Fruit fly (Drosophila melanogaster) whole organism, embryonic: Measurements from ENCODE around the gene CG13671.

Experiments used
- ATbp ChIP-seq: fragments of 200-800 bp; sonication (Bioruptor generic); optimal IDR thresholded peaks from 2 replicates; lab custom pipeline; 2017; ENCODE audit warnings: missing biosample characterization, mild to moderate bottlenecking, missing genetic modification characterization, missing genetic modification reagents
- Antp ChIP-seq: fragments of 200-800 bp; sonication (Bioruptor generic); optimal IDR thresholded peaks from 3 replicates; lab custom pipeline; 2016; ENCODE audit warnings: missing biosample characterization, missing genetic modification characterization
- Asciz ChIP-seq: fragments of 200-800 bp; sonication (Bioruptor generic); optimal IDR thresholded peaks from 2 replicates; lab custom pipeline; 2017; ENCODE audit warnings: missing biosample characterization, mild to moderate bottlenecking, missing genetic modification characterization, missing genetic modification reagents
- CG10366 ChIP-seq: fragments of 200-800 bp; sonication (Bioruptor generic); IDR thresholded peaks from 2 replicates; pipeline ENCODE4 v1.3.6; 2022; ENCODE audit warnings: missing biosample characterization, missing genetic modification characterization
- CG10543 ChIP-seq: fragments of 200-800 bp; sonication (Bioruptor generic); optimal IDR thresholded peaks from 3 replicates; lab custom pipeline; 2017; ENCODE audit warnings: missing biosample characterization, mild to moderate bottlenecking, missing genetic modification characterization, moderate library complexity
- CG10654 ChIP-seq: fragments of 200-800 bp; sonication (Bioruptor generic); optimal IDR thresholded peaks from 2 replicates; lab custom pipeline; 2016; ENCODE audit warnings: missing biosample characterization, missing genetic modification characterization
- CG17568 ChIP-seq: fragments of 200-800 bp; sonication (Bioruptor generic); optimal IDR thresholded peaks from 2 replicates; lab custom pipeline; 2018; ENCODE audit warnings: missing biosample characterization, mild to moderate bottlenecking, missing genetic modification characterization, moderate library complexity
- CG17802 ChIP-seq: fragments of 200-800 bp; sonication (Bioruptor generic); optimal IDR thresholded peaks from 2 replicates; lab custom pipeline; 2018; ENCODE audit warnings: missing biosample characterization, mild to moderate bottlenecking, missing genetic modification characterization, moderate library complexity
- CG2202 ChIP-seq: fragments of 200-800 bp; sonication (Bioruptor generic); optimal IDR thresholded peaks from 2 replicates; lab custom pipeline; 2018; ENCODE audit warnings: missing biosample characterization, mild to moderate bottlenecking, missing genetic modification characterization
- CG2678 ChIP-seq: fragments of 200-800 bp; sonication (Bioruptor generic); optimal IDR thresholded peaks from 3 replicates; lab custom pipeline; 2019; ENCODE audit warnings: missing biosample characterization, mild to moderate bottlenecking, missing genetic modification characterization, moderate library complexity
- CG34422 ChIP-seq: fragments of 200-800 bp; sonication (Bioruptor generic); IDR thresholded peaks from 3 replicates; pipeline ENCODE4 v1.3.6; 2022; ENCODE audit warnings: missing biosample characterization, missing genetic modification characterization
- CG4820 ChIP-seq: fragments of 200-800 bp; sonication (Bioruptor generic); optimal IDR thresholded peaks from 3 replicates; lab custom pipeline; 2016; ENCODE audit warnings: missing biosample characterization, missing genetic modification characterization
- CG7271 ChIP-seq: fragments of 200-800 bp; sonication (Bioruptor generic); optimal IDR thresholded peaks from 2 replicates; lab custom pipeline; 2018; ENCODE audit warnings: missing biosample characterization, mild to moderate bottlenecking, missing genetic modification characterization, moderate library complexity
- CG7357 ChIP-seq: fragments of 200-800 bp; sonication (Bioruptor generic); IDR thresholded peaks from 3 replicates; pipeline ENCODE4 v1.3.6; 2022; ENCODE audit warnings: missing biosample characterization, missing genetic modification characterization
- CG7963 ChIP-seq: fragments of 200-800 bp; sonication (Bioruptor generic); IDR thresholded peaks from 3 replicates; pipeline ENCODE4 v1.3.6; 2022; ENCODE audit warnings: missing biosample characterization, missing genetic modification characterization; ENCODE audit not compliant: partially characterized antibody
- Dad ChIP-seq: fragments of 200-800 bp; sonication (Bioruptor generic); optimal IDR thresholded peaks from 3 replicates; lab custom pipeline; 2016; ENCODE audit warnings: missing biosample characterization, missing genetic modification characterization
- Dfd ChIP-seq, 2 experiments: fragments of >200 bp; optimal IDR thresholded peaks; 2 replicates each; lab custom pipeline; 2017; ENCODE audit warnings: missing biosample characterization in 2 of 2, missing genetic modification characterization in 2 of 2
- Dip2 ChIP-seq: fragments of 200-800 bp; sonication (Bioruptor generic); IDR thresholded peaks from 2 replicates; pipeline ENCODE4 v1.3.6; 2022; ENCODE audit warnings: missing biosample characterization, missing genetic modification characterization
- Dp ChIP-seq: fragments of 200-800 bp; sonication (Bioruptor generic); optimal IDR thresholded peaks from 2 replicates; lab custom pipeline; 2018; ENCODE audit warnings: missing biosample characterization, mild to moderate bottlenecking, missing genetic modification characterization, moderate library complexity
- Dref ChIP-seq: fragments of 200-800 bp; sonication (Bioruptor generic); IDR thresholded peaks from 2 replicates; pipeline ENCODE4 v1.3.6; 2022; ENCODE audit warnings: missing biosample characterization, missing genetic modification characterization
- ERR ChIP-seq: fragments of 200-800 bp; sonication (Bioruptor generic); optimal IDR thresholded peaks from 2 replicates; lab custom pipeline; 2016; ENCODE audit warnings: missing biosample characterization, missing genetic modification characterization
- Gsc ChIP-seq: fragments of 200-800 bp; sonication (Bioruptor generic); IDR thresholded peaks from 2 replicates; pipeline ENCODE4 v1.3.6; 2022; ENCODE audit warnings: missing biosample characterization, missing genetic modification characterization
- H2.0 ChIP-seq: fragments of 200-800 bp; sonication (Bioruptor generic); IDR thresholded peaks from 2 replicates; pipeline ENCODE4 v1.3.6; 2022; ENCODE audit warnings: missing biosample characterization, missing genetic modification characterization
- Hmr ChIP-seq: fragments of 200-800 bp; sonication (Bioruptor generic); optimal IDR thresholded peaks from 3 replicates; lab custom pipeline; 2017; ENCODE audit warnings: mild to moderate bottlenecking, missing biosample characterization, missing genetic modification reagents, missing genetic modification characterization
- Hsf ChIP-seq: fragments of 200-800 bp; sonication (Bioruptor generic); optimal IDR thresholded peaks from 3 replicates; lab custom pipeline; 2016; ENCODE audit warnings: missing biosample characterization, missing genetic modification characterization
- Lhr ChIP-seq: fragments of 200-800 bp; sonication (Bioruptor generic); optimal IDR thresholded peaks from 3 replicates; lab custom pipeline; 2017; ENCODE audit warnings: mild to moderate bottlenecking, missing biosample characterization, missing genetic modification reagents, missing genetic modification characterization
- MESR4 ChIP-seq: fragments of 200-800 bp; sonication (Bioruptor generic); optimal IDR thresholded peaks from 2 replicates; lab custom pipeline; 2018; ENCODE audit warnings: missing biosample characterization, mild to moderate bottlenecking, missing genetic modification characterization, moderate library complexity
- Mad ChIP-seq: fragments of 200-800 bp; sonication (Bioruptor generic); optimal IDR thresholded peaks from 2 replicates; lab custom pipeline; 2016; ENCODE audit warnings: missing biosample characterization, missing genetic modification characterization
- NFAT ChIP-seq: fragments of 200-800 bp; sonication (Bioruptor generic); IDR thresholded peaks from 2 replicates; pipeline ENCODE4 v1.3.6; 2022; ENCODE audit warnings: missing biosample characterization, missing genetic modification characterization
- Nf-YA ChIP-seq: fragments of 200-800 bp; sonication (Bioruptor generic); IDR thresholded peaks from 2 replicates; pipeline ENCODE4 v1.3.6; 2022; ENCODE audit warnings: missing biosample characterization, missing genetic modification characterization
- Tbp ChIP-seq: fragments of >200 bp; optimal IDR thresholded peaks from 2 replicates; lab custom pipeline; 2018; ENCODE audit warnings: missing biosample characterization, missing genetic modification characterization
- cato ChIP-seq: fragments of 200-800 bp; sonication (Bioruptor generic); optimal IDR thresholded peaks from 2 replicates; lab custom pipeline; 2016; ENCODE audit warnings: missing biosample characterization, missing genetic modification characterization, borderline replicate concordance
- corto ChIP-seq: fragments of 200-800 bp; sonication (Bioruptor generic); optimal IDR thresholded peaks from 2 replicates; lab custom pipeline; 2016; ENCODE audit warnings: missing biosample characterization, mild to moderate bottlenecking, missing genetic modification characterization, moderate library complexity
- en ChIP-seq: fragments of 200-800 bp; sonication (Bioruptor generic); optimal IDR thresholded peaks from 2 replicates; lab custom pipeline; 2016; ENCODE audit warnings: missing biosample characterization, missing genetic modification characterization
- exex ChIP-seq: fragments of 200-800 bp; sonication (Bioruptor generic); optimal IDR thresholded peaks from 4 replicates; lab custom pipeline; 2018; ENCODE audit warnings: missing biosample characterization, mild to moderate bottlenecking, missing genetic modification characterization, moderate library complexity
- ind ChIP-seq: fragments of 200-800 bp; sonication (Bioruptor generic); optimal IDR thresholded peaks from 3 replicates; lab custom pipeline; 2016; ENCODE audit warnings: missing biosample characterization, missing genetic modification characterization
- lmd ChIP-seq: fragments of 200-800 bp; sonication (Bioruptor generic); IDR thresholded peaks from 2 replicates; pipeline ENCODE4 v1.3.6; 2022; ENCODE audit warnings: missing biosample characterization, missing genetic modification characterization
- lola ChIP-seq, 3 experiments: fragments of >200 bp in 2 of 3; fragments of 200-800 bp in 1 of 3; sonication (Bioruptor generic) in 1 of 3; optimal IDR thresholded peaks; 2 replicates each; lab custom pipeline; 2017 to 2019; ENCODE audit warnings: missing biosample characterization in 3 of 3, missing genetic modification characterization in 3 of 3, mild to moderate bottlenecking in 1 of 3, moderate library complexity in 1 of 3
- maf-S ChIP-seq: fragments of 200-800 bp; sonication (Bioruptor generic); optimal IDR thresholded peaks from 2 replicates; lab custom pipeline; 2016; ENCODE audit warnings: missing biosample characterization, missing genetic modification characterization
- mld ChIP-seq: fragments of 200-800 bp; sonication (Bioruptor generic); IDR thresholded peaks from 3 replicates; pipeline ENCODE4 v1.3.6; 2022; ENCODE audit warnings: missing biosample characterization, missing genetic modification characterization; ENCODE audit not compliant: partially characterized antibody
- nerfin-1 ChIP-seq: fragments of 200-800 bp; sonication (Bioruptor generic); optimal IDR thresholded peaks from 3 replicates; lab custom pipeline; 2019; ENCODE audit warnings: missing biosample characterization, mild to moderate bottlenecking, missing genetic modification characterization, moderate library complexity
- ranshi ChIP-seq: fragments of 200-800 bp; sonication (Bioruptor generic); IDR thresholded peaks from 2 replicates; pipeline ENCODE4 v1.3.6; 2022; ENCODE audit warnings: missing biosample characterization, missing genetic modification characterization
- sd ChIP-seq: fragments of 200-800 bp; sonication (Bioruptor generic); optimal IDR thresholded peaks from 3 replicates; lab custom pipeline; 2018; ENCODE audit warnings: missing biosample characterization, mild to moderate bottlenecking, missing genetic modification characterization, moderate library complexity
- sens-2 ChIP-seq: fragments of 200-800 bp; sonication (Bioruptor generic); IDR thresholded peaks from 2 replicates; pipeline ENCODE4 v1.3.6; 2022; ENCODE audit warnings: missing biosample characterization, missing genetic modification characterization
- slbo ChIP-seq: fragments of 200-800 bp; sonication (Bioruptor generic); IDR thresholded peaks from 2 replicates; pipeline ENCODE4 v1.3.6; 2022; ENCODE audit warnings: missing biosample characterization, missing genetic modification characterization
- tio ChIP-seq: fragments of 200-800 bp; sonication (Bioruptor generic); optimal IDR thresholded peaks from 2 replicates; lab custom pipeline; 2017; ENCODE audit warnings: missing biosample characterization, missing genetic modification characterization, inconsistent platforms
- tx ChIP-seq: fragments of 200-800 bp; sonication (Bioruptor generic); optimal IDR thresholded peaks from 2 replicates; lab custom pipeline; 2016; ENCODE audit warnings: missing biosample characterization, missing genetic modification characterization
- unc-4 ChIP-seq: fragments of 200-800 bp; sonication (Bioruptor generic); IDR thresholded peaks from 2 replicates; pipeline ENCODE4 v1.3.6; 2022; ENCODE audit warnings: missing biosample characterization, missing genetic modification characterization; ENCODE audit not compliant: partially characterized antibody
- zfh2 ChIP-seq: fragments of 200-800 bp; sonication (Bioruptor generic); optimal IDR thresholded peaks from 2 replicates; lab custom pipeline; 2016; ENCODE audit warnings: missing biosample characterization, missing genetic modification characterization

The CG13671 gene

dm6 chr3L:8289336-8290258 lies 10.3 kb upstream of the CG13671 start, which contains the start of gene cert (continued):
- no peak for TF ChIP-seq ranshi (GFP tag; lab: Robert Waterston, UW)
- TF ChIP-seq Dp, result peak; percentile 87
- no peak for TF ChIP-seq CG7357 (GFP tag; lab: Robert Waterston, UW)
- no peak for TF ChIP-seq ATbp (GFP tag; lab: Kevin White, UChicago)
- TF ChIP-seq CG17568 (GFP tag; lab: Kevin White, UChicago), result peak; percentile 33
- peak; percentile 26 for TF ChIP-seq tx
- peak; percentile 35 for TF ChIP-seq Dad (GFP tag; lab: Kevin White, UChicago)
- TF ChIP-seq Hsf (GFP tag; lab: Kevin White, UChicago), result peak; percentile 34
- TF ChIP-seq CG10366 (GFP tag; lab: Robert Waterston, UW), result no peak
- peak; percentile 54; the same call in 1 of the 2 replicates for TF ChIP-seq slbo
- no peak for TF ChIP-seq zfh2
- TF ChIP-seq CG2678 (tag; lab: Kevin White, UChicago), result no peak
- peak; percentile 91 for TF ChIP-seq Dref
- peak; percentile 10 for TF ChIP-seq ind (GFP tag; lab: Kevin White, UChicago)
- no peak for TF ChIP-seq CG17802 (tag; lab: Kevin White, UChicago)
- peak; percentile 19 for TF ChIP-seq Hmr (GFP tag; lab: Kevin White, UChicago)
- no peak for TF ChIP-seq cato
- no peak for TF ChIP-seq en (GFP tag; lab: Kevin White, UChicago)
- TF ChIP-seq unc-4 (GFP tag; lab: Robert Waterston, UW), result peak; percentile 88
- TF ChIP-seq corto, result no peak
- no peak for TF ChIP-seq Mad
- peak; percentile 72 for TF ChIP-seq MESR4 (GFP tag; lab: Kevin White, UChicago)
- no peak for TF ChIP-seq CG10654 (GFP tag; lab: Kevin White, UChicago)
- TF ChIP-seq Nf-YA, result no peak
- no peak for TF ChIP-seq nerfin-1 (tag; lab: Kevin White, UChicago)
- no peak for TF ChIP-seq NFAT (GFP tag; lab: Robert Waterston, UW)
- TF ChIP-seq CG10543 (GFP tag; lab: Kevin White, UChicago), result peak; percentile 36
- no peak for TF ChIP-seq Asciz (GFP tag; lab: Kevin White, UChicago)
- peak; percentile 81; the same call in 2 of the 3 replicates for TF ChIP-seq CG34422 (GFP tag; lab: Robert Waterston, UW)
- peak; percentile 83; the same call in 2 of the 3 replicates for TF ChIP-seq mld (GFP tag; lab: Robert Waterston, UW)
- no peak for TF ChIP-seq tio (GFP tag; lab: Kevin White, UChicago)
- no peak for TF ChIP-seq Gsc (GFP tag; lab: Robert Waterston, UW)
- TF ChIP-seq lmd (GFP tag; lab: Robert Waterston, UW), result no peak
- no peak for TF ChIP-seq sd
- TF ChIP-seq Dip2 (GFP tag; lab: Robert Waterston, UW), result no peak
- TF ChIP-seq CG7963 (GFP tag; lab: Robert Waterston, UW), result peak; percentile 81
- TF ChIP-seq Antp (GFP tag; lab: Kevin White, UChicago), result no peak
- TF ChIP-seq CG4820 (GFP tag; lab: Kevin White, UChicago), result no peak
- no peak for TF ChIP-seq CG2202 (tag; lab: Kevin White, UChicago)
- TF ChIP-seq maf-S (GFP tag; lab: Kevin White, UChicago), result peak; percentile 12
- no peak for TF ChIP-seq ERR
- peak; percentile 67 for TF ChIP-seq exex (tag; lab: Kevin White, UChicago)
- TF ChIP-seq Dfd (GFP tag; optimal IDR thresholded peaks at IDR 0.05; lab: Kevin White, UChicago), result no peak
- peak in 1 of 3 experiments; percentile 15 for TF ChIP-seq lola (GFP tag; optimal IDR thresholded peaks at IDR 0.05; lab: Kevin White, UChicago)
- no peak for TF ChIP-seq Tbp (GFP tag; lab: Kevin White, UChicago)
- no peak for TF ChIP-seq sens-2 (GFP tag; lab: Robert Waterston, UW)
- no peak for TF ChIP-seq CG7271 (tag; lab: Kevin White, UChicago)
- no peak for TF ChIP-seq H2.0
- peak; percentile 37 for TF ChIP-seq Lhr (GFP tag; lab: Kevin White, UChicago)
